Fruit fly (Drosophila melanogaster) whole organism, embryonic: ENCODE measurements around the gene blp.

ENCODE experiments used
- CG10209 ChIP-seq: fragments of 200-800 bp; sonication (Bioruptor generic); optimal IDR thresholded peaks from 3 replicates; lab custom pipeline; 2017; ENCODE audit warnings: missing biosample characterization, mild to moderate bottlenecking, missing genetic modification characterization, missing genetic modification reagents
- CG1024 ChIP-seq: fragments of 200-800 bp; sonication (Bioruptor generic); IDR thresholded peaks from 2 replicates; pipeline ENCODE4 v1.3.6; 2022; ENCODE audit warnings: missing biosample characterization, missing genetic modification characterization
- CG11723 ChIP-seq: fragments of 200-800 bp; sonication (Bioruptor generic); optimal IDR thresholded peaks from 2 replicates; lab custom pipeline; 2017; ENCODE audit warnings: missing biosample characterization, mild to moderate bottlenecking, missing genetic modification characterization
- CG12071 ChIP-seq: fragments of 200-800 bp; sonication (Bioruptor generic); optimal IDR thresholded peaks from 3 replicates; lab custom pipeline; 2018; ENCODE audit warnings: missing biosample characterization, mild to moderate bottlenecking, missing genetic modification characterization
- CG12104 ChIP-seq: fragments of 200-800 bp; sonication (Bioruptor generic); optimal IDR thresholded peaks from 3 replicates; lab custom pipeline; 2016; ENCODE audit warnings: missing biosample characterization, missing genetic modification characterization
- CG12299 ChIP-seq: fragments of 200-800 bp; sonication (Bioruptor generic); optimal IDR thresholded peaks from 2 replicates; lab custom pipeline; 2018; ENCODE audit warnings: missing biosample characterization, mild to moderate bottlenecking, missing genetic modification characterization
- CG13775 ChIP-seq: fragments of 200-800 bp; sonication (Bioruptor generic); optimal IDR thresholded peaks from 3 replicates; lab custom pipeline; 2017; ENCODE audit warnings: missing biosample characterization, mild to moderate bottlenecking, missing genetic modification characterization
- CG13894 ChIP-seq: fragments of 200-800 bp; sonication (Bioruptor generic); optimal IDR thresholded peaks from 3 replicates; lab custom pipeline; 2018; ENCODE audit warnings: missing biosample characterization, mild to moderate bottlenecking, missing genetic modification characterization, moderate library complexity
- CG1602 ChIP-seq: fragments of 200-800 bp; sonication (Bioruptor generic); optimal IDR thresholded peaks from 3 replicates; lab custom pipeline; 2016; ENCODE audit warnings: missing biosample characterization, missing genetic modification characterization
- CG17385 ChIP-seq: fragments of 200-800 bp; sonication (Bioruptor generic); optimal IDR thresholded peaks from 3 replicates; lab custom pipeline; 2018; ENCODE audit warnings: missing biosample characterization, mild to moderate bottlenecking, missing genetic modification characterization
- CG2116 ChIP-seq: fragments of 200-800 bp; sonication (Bioruptor generic); optimal IDR thresholded peaks from 3 replicates; lab custom pipeline; 2018; ENCODE audit warnings: missing biosample characterization, mild to moderate bottlenecking, missing genetic modification characterization
- CG34376 ChIP-seq: fragments of 200-800 bp; sonication (Bioruptor generic); optimal IDR thresholded peaks from 2 replicates; lab custom pipeline; 2018; ENCODE audit warnings: missing biosample characterization, mild to moderate bottlenecking, missing genetic modification characterization
- CG3847 ChIP-seq: fragments of 200-800 bp; sonication (Bioruptor generic); IDR thresholded peaks from 2 replicates; pipeline ENCODE4 v1.3.6; 2022; ENCODE audit warnings: missing biosample characterization, missing genetic modification characterization
- CG42726 ChIP-seq: fragments of 200-800 bp; sonication (Bioruptor generic); IDR thresholded peaks from 2 replicates; pipeline ENCODE4 v1.3.6; 2022; ENCODE audit warnings: missing biosample characterization, missing genetic modification characterization; ENCODE audit not compliant: partially characterized antibody
- CG4360 ChIP-seq: fragments of 200-800 bp; sonication (Bioruptor generic); IDR thresholded peaks from 2 replicates; pipeline ENCODE4 v1.3.6; 2022; ENCODE audit warnings: missing biosample characterization, missing genetic modification characterization
- CG7786 ChIP-seq: fragments of 200-800 bp; sonication (Bioruptor generic); optimal IDR thresholded peaks from 2 replicates; lab custom pipeline; 2016; ENCODE audit warnings: missing biosample characterization, missing genetic modification characterization
- CkIIα-i1 ChIP-seq: fragments of 200-800 bp; sonication (Bioruptor generic); IDR thresholded peaks from 2 replicates; pipeline ENCODE4 v1.3.6; 2022; ENCODE audit warnings: missing biosample characterization, missing genetic modification characterization
- D ChIP-seq, 2 experiments: fragments of 200-800 bp in 1 of 2; fragments of >200 bp in 1 of 2; sonication (Bioruptor generic) in 1 of 2; optimal IDR thresholded peaks; 2 replicates in 1 of 2; 3 replicates in 1 of 2; lab custom pipeline; 2017; ENCODE audit warnings: mild to moderate bottlenecking in 1 of 2, missing biosample characterization in 1 of 2, missing genetic modification characterization in 1 of 2, missing genetic modification reagents in 1 of 2
- Gug ChIP-seq: fragments of 200-800 bp; sonication (Bioruptor generic); IDR thresholded peaks from 4 replicates; pipeline ENCODE4 v1.3.6; 2022; ENCODE audit warnings: missing biosample characterization, missing genetic modification characterization
- HmgD ChIP-seq: fragments of 200-800 bp; sonication (Bioruptor generic); optimal IDR thresholded peaks from 3 replicates; lab custom pipeline; 2016; ENCODE audit warnings: missing biosample characterization, missing genetic modification characterization
- Hmx ChIP-seq: fragments of 200-800 bp; sonication (Bioruptor generic); optimal IDR thresholded peaks from 2 replicates; lab custom pipeline; 2016; ENCODE audit warnings: missing biosample characterization, missing genetic modification characterization
- Myb ChIP-seq: fragments of 200-800 bp; sonication (Bioruptor generic); optimal IDR thresholded peaks from 2 replicates; lab custom pipeline; 2016; ENCODE audit warnings: missing biosample characterization, missing genetic modification characterization
- Ptx1 ChIP-seq: fragments of 200-800 bp; sonication (Bioruptor generic); IDR thresholded peaks from 2 replicates; pipeline ENCODE4 v1.3.6; 2022; ENCODE audit warnings: missing biosample characterization, missing genetic modification characterization
- Scr ChIP-seq: fragments of 200-800 bp; sonication (Bioruptor generic); IDR thresholded peaks from 2 replicates; pipeline ENCODE4 v1.3.6; 2022; ENCODE audit warnings: missing biosample characterization, missing genetic modification characterization; ENCODE audit not compliant: partially characterized antibody
- Sox100B ChIP-seq: fragments of 200-800 bp; sonication (Bioruptor generic); optimal IDR thresholded peaks from 3 replicates; lab custom pipeline; 2018; ENCODE audit warnings: missing biosample characterization, mild to moderate bottlenecking, missing genetic modification characterization
- TFAM ChIP-seq: fragments of 200-800 bp; sonication (Bioruptor generic); optimal IDR thresholded peaks from 2 replicates; lab custom pipeline; 2017; ENCODE audit warnings: missing biosample characterization, missing genetic modification characterization, inconsistent platforms
- Xbp1 ChIP-seq: fragments of 200-800 bp; sonication (Bioruptor generic); optimal IDR thresholded peaks from 3 replicates; lab custom pipeline; 2016; ENCODE audit warnings: missing biosample characterization, mild to moderate bottlenecking, missing genetic modification characterization
- YL-1 ChIP-seq: fragments of 200-800 bp; sonication (Bioruptor generic); optimal IDR thresholded peaks from 3 replicates; lab custom pipeline; 2017; ENCODE audit warnings: missing biosample characterization, mild to moderate bottlenecking, missing genetic modification characterization
- ac ChIP-seq: fragments of 200-800 bp; sonication (Bioruptor generic); optimal IDR thresholded peaks from 3 replicates; lab custom pipeline; 2017; ENCODE audit warnings: missing biosample characterization, mild to moderate bottlenecking, missing genetic modification characterization
- ara ChIP-seq: fragments of 200-800 bp; sonication (Bioruptor generic); IDR thresholded peaks from 2 replicates; pipeline ENCODE4 v1.3.6; 2022; ENCODE audit warnings: missing biosample characterization, missing genetic modification characterization
- btn ChIP-seq: fragments of 200-800 bp; sonication (Bioruptor generic); optimal IDR thresholded peaks from 2 replicates; lab custom pipeline; 2016; ENCODE audit warnings: missing biosample characterization, missing genetic modification characterization
- chinmo ChIP-seq: fragments of 200-800 bp; sonication (Bioruptor generic); IDR thresholded peaks from 4 replicates; pipeline ENCODE4 v1.3.6; 2022; ENCODE audit warnings: missing biosample characterization, missing genetic modification characterization; ENCODE audit not compliant: partially characterized antibody
- chn ChIP-seq: fragments of 200-800 bp; sonication (Bioruptor generic); optimal IDR thresholded peaks from 2 replicates; lab custom pipeline; 2016; ENCODE audit warnings: missing biosample characterization, missing genetic modification characterization
- exex ChIP-seq: fragments of 200-800 bp; sonication (Bioruptor generic); optimal IDR thresholded peaks from 4 replicates; lab custom pipeline; 2018; ENCODE audit warnings: missing biosample characterization, mild to moderate bottlenecking, missing genetic modification characterization, moderate library complexity
- her ChIP-seq: fragments of 200-800 bp; sonication (Bioruptor generic); optimal IDR thresholded peaks from 2 replicates; lab custom pipeline; 2016; ENCODE audit warnings: missing biosample characterization, missing genetic modification characterization
- lab ChIP-seq: fragments of 200-800 bp; sonication (Bioruptor generic); optimal IDR thresholded peaks from 3 replicates; lab custom pipeline; 2017; ENCODE audit warnings: missing biosample characterization, missing genetic modification characterization, mild to moderate bottlenecking, moderate library complexity, missing genetic modification reagents
- lov ChIP-seq, 2 experiments: fragments of 200-800 bp in 1 of 2; fragments of >200 bp in 1 of 2; sonication (Bioruptor generic) in 1 of 2; IDR thresholded peaks in 1 of 2; optimal IDR thresholded peaks in 1 of 2; 2 replicates in 1 of 2; 3 replicates in 1 of 2; pipeline versions ENCODE4 v1.3.6 to Lab custom; 2017 to 2022; ENCODE audit warnings: missing biosample characterization in 1 of 2, missing genetic modification characterization in 1 of 2
- maf-S ChIP-seq: fragments of 200-800 bp; sonication (Bioruptor generic); optimal IDR thresholded peaks from 2 replicates; lab custom pipeline; 2016; ENCODE audit warnings: missing biosample characterization, missing genetic modification characterization
- mirr ChIP-seq: fragments of 200-800 bp; sonication (Bioruptor generic); optimal IDR thresholded peaks from 3 replicates; lab custom pipeline; 2018; ENCODE audit warnings: missing biosample characterization, mild to moderate bottlenecking, missing genetic modification characterization
- org-1 ChIP-seq: fragments of 200-800 bp; sonication (Bioruptor generic); optimal IDR thresholded peaks from 2 replicates; lab custom pipeline; 2017; ENCODE audit warnings: missing biosample characterization, missing genetic modification characterization
- psq ChIP-seq: fragments of 200-800 bp; sonication (Bioruptor generic); optimal IDR thresholded peaks from 2 replicates; lab custom pipeline; 2017; ENCODE audit warnings: missing biosample characterization, missing genetic modification characterization
- ro ChIP-seq: fragments of 200-800 bp; sonication (Bioruptor generic); IDR thresholded peaks from 2 replicates; pipeline ENCODE4 v1.3.6; 2022; ENCODE audit warnings: missing biosample characterization, missing genetic modification characterization
- sc ChIP-seq, 3 experiments: fragments of >200 bp in 2 of 3; fragments of 200-800 bp in 1 of 3; sonication (Bioruptor generic) in 1 of 3; optimal IDR thresholded peaks; 2 replicates in 2 of 3; 3 replicates in 1 of 3; lab custom pipeline; 2017; ENCODE audit warnings: mild to moderate bottlenecking in 1 of 3, missing biosample characterization in 1 of 3, missing genetic modification characterization in 1 of 3, missing genetic modification reagents in 1 of 3
- sens ChIP-seq: fragments of 200-800 bp; sonication (Bioruptor generic); peaks from one replicate; lab custom pipeline; 2016; ENCODE audit warnings: missing biosample characterization, missing genetic modification characterization
- slbo ChIP-seq: fragments of 200-800 bp; sonication (Bioruptor generic); IDR thresholded peaks from 2 replicates; pipeline ENCODE4 v1.3.6; 2022; ENCODE audit warnings: missing biosample characterization, missing genetic modification characterization
- sqz ChIP-seq: fragments of 200-800 bp; sonication (Bioruptor generic); optimal IDR thresholded peaks from 3 replicates; lab custom pipeline; 2018; ENCODE audit warnings: missing biosample characterization, mild to moderate bottlenecking, missing genetic modification characterization
- sug ChIP-seq: fragments of 200-800 bp; optimal IDR thresholded peaks from 2 replicates; lab custom pipeline; 2019; ENCODE audit warnings: missing biosample characterization, mild to moderate bottlenecking, missing genetic modification characterization, moderate library complexity

Gene blp

DNA sequence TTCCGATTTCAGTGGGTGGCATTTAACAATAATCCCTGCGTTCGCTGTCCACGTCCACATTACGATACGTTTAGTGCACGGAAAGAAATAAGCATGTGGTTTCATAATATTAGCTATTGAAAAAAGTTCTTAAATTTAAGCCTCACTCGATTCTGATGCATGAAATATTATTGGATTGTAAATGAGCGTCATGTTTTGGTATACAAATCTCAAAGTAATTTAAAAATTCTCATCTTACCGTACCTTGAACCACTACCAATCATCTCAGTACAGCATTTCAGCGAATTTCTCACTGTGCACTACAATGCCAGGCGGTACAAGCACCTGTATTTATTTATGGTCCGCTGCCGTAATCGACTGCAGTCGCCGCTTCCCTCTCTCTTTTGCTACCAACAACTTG is 40.6 kb downstream of the blp start (continued):
- TF ChIP-seq ro (GFP tag; lab: Robert Waterston, UW) (no peak), CG4360 (GFP tag; lab: Robert Waterston, UW) (no peak), Xbp1 (GFP tag; lab: Kevin White, UChicago) (peak; percentile 85), maf-S (GFP tag; lab: Kevin White, UChicago) (peak; percentile 70), Hmx (GFP tag; lab: Kevin White, UChicago) (no peak), CG17385 (GFP tag; lab: Kevin White, UChicago) (peak; percentile 70), psq (GFP tag; lab: Kevin White, UChicago) (no peak), CkIIα-i1 (GFP tag; lab: Robert Waterston, UW) (no peak), CG12071 (GFP tag; lab: Kevin White, UChicago) (peak; percentile 79), CG11723 (GFP tag; lab: Kevin White, UChicago) (peak; percentile 59), Gug (GFP tag; lab: Robert Waterston, UW) (peak; percentile 69), CG1602 (GFP tag; lab: Kevin White, UChicago) (peak; percentile 68), CG42726 (GFP tag; lab: Robert Waterston, UW) (no peak), Ptx1 (no peak), CG7786 (GFP tag; lab: Kevin White, UChicago) (peak; percentile 79), lab (peak; percentile 91), Scr (GFP tag; lab: Robert Waterston, UW) (no peak), CG1024 (GFP tag; lab: Robert Waterston, UW) (no peak), CG2116 (peak; percentile 8), CG12299 (peak; percentile 67), btn (peak; percentile 75), CG13894 (peak; percentile 16), sens (GFP tag; lab: Kevin White, UChicago) (peak; percentile 96)

DNA sequence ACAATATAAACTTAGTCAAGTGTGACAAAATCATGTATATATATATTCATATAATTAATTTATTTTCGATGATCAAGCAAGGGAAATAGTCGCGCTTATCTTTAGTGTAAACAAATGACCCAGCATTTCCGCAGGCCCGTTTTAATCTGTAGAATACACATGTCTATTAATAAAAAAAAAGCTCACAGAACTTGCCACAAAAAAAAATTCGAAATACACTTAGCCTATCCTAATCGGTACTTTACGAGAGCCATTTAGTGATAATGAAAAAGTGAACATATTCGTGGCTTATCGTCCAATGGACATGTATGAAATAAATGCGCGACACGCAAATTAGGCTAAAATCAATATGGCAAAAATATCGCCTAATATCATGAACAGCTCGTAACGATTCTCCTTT is 41.5 kb downstream of the blp start:
- TF ChIP-seq sc (optimal IDR thresholded peaks at IDR 0.05; lab: Kevin White, UChicago) = no peak
- TF ChIP-seq sc (GFP tag; optimal IDR thresholded peaks at IDR 0.05; lab: Kevin White, UChicago) = no peak
- no peak for TF ChIP-seq slbo (GFP tag; lab: Robert Waterston, UW)
- TF ChIP-seq sug (tag; lab: Kevin White, UChicago) = peak; percentile 3
- TF ChIP-seq CG34376 (GFP tag; lab: Kevin White, UChicago) = peak; percentile 51
- TF ChIP-seq chinmo (GFP tag; lab: Robert Waterston, UW) = 0 out of 4 replicates have a peak, but pooled peaks have one; percentile 55
- peak; percentile 5 for TF ChIP-seq sqz (GFP tag; lab: Kevin White, UChicago)
- TF ChIP-seq exex = peak; percentile 95
- no peak for TF ChIP-seq HmgD (GFP tag; lab: Kevin White, UChicago)

DNA sequence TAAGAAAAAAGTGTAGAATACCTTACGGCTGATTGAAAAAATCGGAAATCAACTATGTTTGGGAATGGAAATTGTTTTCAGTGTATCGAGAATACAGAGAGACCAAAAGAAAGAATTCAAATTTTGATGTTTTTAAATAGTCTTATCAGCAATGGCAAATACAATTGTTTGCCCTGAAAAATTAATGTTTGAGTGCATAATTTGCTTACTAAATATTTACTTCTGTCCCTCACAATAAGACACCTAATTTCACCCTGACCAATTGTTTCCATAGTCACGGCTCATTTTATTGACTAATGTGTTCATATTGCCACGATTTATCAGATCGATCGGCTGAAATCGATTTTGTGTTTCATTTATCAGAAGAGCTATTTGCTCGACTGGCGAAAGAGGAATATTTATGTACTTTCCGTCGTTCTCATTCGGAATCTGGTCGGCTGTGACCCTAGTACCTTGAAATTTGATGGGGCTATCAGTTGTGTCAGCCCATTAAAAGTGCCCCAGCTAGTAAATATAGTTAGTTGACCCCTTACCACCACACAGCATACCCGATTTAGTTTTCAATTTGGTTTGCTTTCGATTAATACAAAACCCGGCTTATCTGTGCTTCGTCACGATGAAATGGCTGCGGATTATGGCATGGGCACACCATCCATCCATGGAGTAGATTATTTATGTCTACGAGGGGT is 50.0 kb downstream of the blp start:
- TF ChIP-seq CG10209 = peak; percentile 26
- TF ChIP-seq lov (optimal IDR thresholded peaks at IDR 0.05; lab: Kevin White, UChicago) = no peak
- TF ChIP-seq lov (GFP tag; IDR thresholded peaks at IDR 0.05; lab: Robert Waterston, UW) = no peak
- no peak; the same call in 1 of the 2 replicates for TF ChIP-seq ara (GFP tag; lab: Robert Waterston, UW)
- peak; percentile 30 for TF ChIP-seq TFAM (GFP tag; lab: Kevin White, UChicago)
- no peak for TF ChIP-seq YL-1 (GFP tag; lab: Kevin White, UChicago)
- no peak for TF ChIP-seq CG13775 (GFP tag; lab: Kevin White, UChicago)
- no peak for TF ChIP-seq her (GFP tag; lab: Kevin White, UChicago)
- no peak for TF ChIP-seq CG12104
- peak; percentile 3 for TF ChIP-seq org-1 (GFP tag; lab: Kevin White, UChicago)
- no peak for TF ChIP-seq chn (GFP tag; lab: Kevin White, UChicago)
- no peak for TF ChIP-seq Myb (GFP tag; lab: Kevin White, UChicago)
- peak; percentile 56 for TF ChIP-seq ac (GFP tag; lab: Kevin White, UChicago)
- no peak for TF ChIP-seq mirr (GFP tag; lab: Kevin White, UChicago)
- no peak for TF ChIP-seq D (optimal IDR thresholded peaks at IDR 0.05; lab: Kevin White, UChicago)
- peak; percentile 36 for TF ChIP-seq D (GFP tag; optimal IDR thresholded peaks at IDR 0.05; lab: Kevin White, UChicago)
- peak; percentile 47 for TF ChIP-seq Sox100B (GFP tag; lab: Kevin White, UChicago)
- no peak for TF ChIP-seq CG3847
